Worm (Caenorhabditis elegans) whole organism, L2 larva: ENCODE measurements around the gene srj-54.

ENCODE experiments used
- mdl-1 ChIP-seq, 2 experiments: fragments of 150-350 bp in 1 of 2; sonication (generic microtip) in 1 of 2; optimal IDR thresholded peaks; 2 replicates each; lab custom pipeline; 2017; ENCODE audit warnings: missing biosample characterization in 2 of 2, missing genetic modification characterization in 2 of 2
- skn-1 ChIP-seq: sonication (generic microtip); optimal IDR thresholded peaks from 2 replicates; lab custom pipeline; 2017; ENCODE audit warnings: missing biosample characterization, missing genetic modification characterization

- TF ChIP-seq mdl-1 (tag; optimal IDR thresholded peaks at IDR 0.05; lab: Kevin White, UChicago) (no peak), skn-1 (tag; lab: Kevin White, UChicago) (no peak)
Measured at ce11 chrV:2848290-2848937, 11.2 kb downstream of the srj-54 start, which contains the start of gene srj-49.
